Worm (Caenorhabditis elegans) whole organism, L2 larva: ENCODE measurements around the gene F20D6.2.

Experiments used
- ZK546.5 ChIP-seq: sonication (generic microtip); optimal IDR thresholded peaks from 2 replicates; lab custom pipeline; 2017; ENCODE audit warnings: missing biosample characterization, missing genetic modification characterization
- aly-2 ChIP-seq: fragments of 150-350 bp; optimal IDR thresholded peaks from 2 replicates; lab custom pipeline; 2014; ENCODE audit warnings: missing biosample characterization, missing genetic modification characterization
- elt-3 ChIP-seq: sonication (generic microtip); optimal IDR thresholded peaks from 2 replicates; lab custom pipeline; 2017; ENCODE audit warnings: missing biosample characterization, missing genetic modification characterization
- lin-13 ChIP-seq: fragments of 150-350 bp; optimal IDR thresholded peaks from 2 replicates; lab custom pipeline; 2014; ENCODE audit warnings: missing biosample characterization, missing genetic modification reagents, missing genetic modification characterization
- nhr-12 ChIP-seq: fragments of 150-350 bp; optimal IDR thresholded peaks from 2 replicates; lab custom pipeline; 2014; ENCODE audit warnings: missing biosample characterization, missing genetic modification characterization
- nhr-23 ChIP-seq: fragments of 150-350 bp; optimal IDR thresholded peaks from 2 replicates; lab custom pipeline; 2014; ENCODE audit warnings: missing biosample characterization, missing genetic modification reagents, missing genetic modification characterization
- nhr-25 ChIP-seq: fragments of 150-350 bp; sonication (generic microtip); optimal IDR thresholded peaks from 3 replicates; lab custom pipeline; 2014; ENCODE audit warnings: missing biosample characterization, missing genetic modification characterization
- peb-1 ChIP-seq: fragments of 150-350 bp; optimal IDR thresholded peaks from 2 replicates; lab custom pipeline; 2014; ENCODE audit warnings: missing biosample characterization, missing genetic modification characterization
- snpc-4 ChIP-seq: fragments of 150-350 bp; optimal IDR thresholded peaks from 2 replicates; lab custom pipeline; 2014; ENCODE audit warnings: missing biosample characterization, missing genetic modification characterization
- unc-62 ChIP-seq: fragments of 150-350 bp; optimal IDR thresholded peaks from 2 replicates; lab custom pipeline; 2014; ENCODE audit warnings: missing biosample characterization, missing genetic modification reagents, missing genetic modification characterization
- ztf-11 ChIP-seq: sonication (generic microtip); optimal IDR thresholded peaks from 2 replicates; lab custom pipeline; 2017; ENCODE audit warnings: missing biosample characterization, missing genetic modification characterization

DNA sequence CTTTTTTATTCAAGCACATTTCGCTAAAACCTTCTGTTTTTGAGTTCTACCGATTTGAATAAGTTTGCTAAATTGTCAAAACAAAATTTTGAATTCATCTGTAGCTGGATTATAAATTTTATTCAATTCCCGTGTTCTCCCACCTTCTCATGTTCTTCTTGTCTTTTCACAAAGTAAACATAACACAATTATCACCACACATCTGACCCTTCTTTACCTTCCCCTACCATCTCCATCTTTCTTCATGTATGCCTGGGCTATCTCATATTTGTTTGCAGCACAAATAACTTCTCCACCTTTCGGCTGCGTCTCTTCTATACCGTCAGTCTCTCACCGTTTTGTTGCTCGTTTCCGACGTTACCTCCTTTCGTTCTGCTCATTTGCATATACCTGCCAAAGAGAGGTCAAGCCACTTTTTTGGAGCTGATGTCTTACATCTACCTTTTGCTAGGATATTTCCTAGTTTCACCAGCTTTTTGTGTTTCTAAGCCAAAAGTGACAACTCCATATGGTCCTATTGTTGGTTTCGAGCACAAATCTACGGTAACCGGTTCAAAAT, 17.3 kb downstream of the F20D6.2 start, which contains the start of gene cest-17:
- TF ChIP-seq peb-1 (tag; lab: Kevin White, UChicago) (no peak), ztf-11 (tag; lab: Kevin White, UChicago) (no peak), elt-3 (no peak), nhr-12 (tag; lab: Kevin White, UChicago) (no peak), snpc-4 (tag; lab: Kevin White, UChicago) (no peak), unc-62 (no peak), aly-2 (tag; lab: Kevin White, UChicago) (no peak), ZK546.5 (no peak), nhr-23 (tag; lab: Kevin White, UChicago) (no peak), nhr-25 (no peak), lin-13 (GFP tag; lab: Kevin White, UChicago) (no peak)
